Worm (Caenorhabditis elegans) whole organism, L4/young adult: Measurements from ENCODE around the gene dhc-3.

ENCODE experiments used
- W03F9.2 ChIP-seq: fragments of 150-350 bp; optimal IDR thresholded peaks from 2 replicates; lab custom pipeline; 2014; ENCODE audit warnings: missing biosample characterization, missing genetic modification characterization
- dao-5 ChIP-seq: sonication (generic microtip); optimal IDR thresholded peaks from 2 replicates; lab custom pipeline; 2016; ENCODE audit warnings: missing genotype, missing genetic modification characterization, moderate library complexity, missing compliant biosample characterization
- him-1 ChIP-seq: sonication (generic microtip); optimal IDR thresholded peaks from 2 replicates; lab custom pipeline; 2016; ENCODE audit warnings: missing genotype, missing genetic modification reagents, missing genetic modification characterization, missing compliant biosample characterization

The dhc-3 gene

ce11 chrV:13176814-13177213, 38.0 kb downstream of the dhc-3 start:
- TF ChIP-seq W03F9.2 (tag; lab: Kevin White, UChicago) (no peak), him-1 (tag; lab: Kevin White, UChicago) (no peak), dao-5 (no peak)

- TF ChIP-seq dao-5 (no peak), him-1 (tag; lab: Kevin White, UChicago) (no peak), W03F9.2 (tag; lab: Kevin White, UChicago) (no peak)
Measured at ce11 chrV:13179986-13180591, 41.3 kb downstream of the dhc-3 start, which contains the start of gene cni-1. Gene cni-1 (plus strand): TSS chrV:13180330.

ce11 chrV:13181450-13181849, 42.7 kb downstream of the dhc-3 start:
- no peak for TF ChIP-seq dao-5
- TF ChIP-seq W03F9.2 (tag; lab: Kevin White, UChicago) = no peak
- no peak for TF ChIP-seq him-1 (tag; lab: Kevin White, UChicago)

ce11 chrV:13184137-13184536, 45.4 kb downstream of the dhc-3 start, which contains the start of gene T09E8.4:
Gene T09E8.4 (minus strand): TSS chrV:13184237.
- TF ChIP-seq W03F9.2 (tag; lab: Kevin White, UChicago) (no peak), dao-5 (no peak), him-1 (tag; lab: Kevin White, UChicago) (no peak)

ce11 chrV:13185384-13185783, 46.6 kb downstream of the dhc-3 start, which contains the start of gene sri-6:
Gene sri-6 (plus strand): TSS chrV:13185684.
- TF ChIP-seq dao-5 (no peak), W03F9.2 (tag; lab: Kevin White, UChicago) (no peak)

- TF ChIP-seq dao-5 = no peak
- TF ChIP-seq W03F9.2 (tag; lab: Kevin White, UChicago) = no peak
- TF ChIP-seq him-1 (tag; lab: Kevin White, UChicago) = no peak
Measured at ce11 chrV:13193488-13194042, 54.8 kb downstream of the dhc-3 start, which contains the start of gene sun-1. Gene sun-1 (minus strand): TSS chrV:13193538.

- TF ChIP-seq dao-5 = no peak
- TF ChIP-seq W03F9.2 (tag; lab: Kevin White, UChicago) = no peak
- no peak for TF ChIP-seq him-1 (tag; lab: Kevin White, UChicago)
Measured at ce11 chrV:13195548-13195947, 56.8 kb downstream of the dhc-3 start, which contains the start of gene F57B1.1. Gene F57B1.1 (minus strand): TSS chrV:13195648.

- no peak for TF ChIP-seq W03F9.2 (tag; lab: Kevin White, UChicago)
- TF ChIP-seq dao-5 = no peak
- no peak for TF ChIP-seq him-1 (tag; lab: Kevin White, UChicago)
Measured at ce11 chrV:13197823-13198222, 59.0 kb downstream of the dhc-3 start, which contains the start of gene F57B1.9. Gene F57B1.9 (minus strand): TSS chrV:13197923.

ce11 chrV:13200609-13201008, 61.8 kb downstream of the dhc-3 start:
- TF ChIP-seq him-1 (tag; lab: Kevin White, UChicago) = no peak
- TF ChIP-seq W03F9.2 (tag; lab: Kevin White, UChicago) = no peak
- TF ChIP-seq dao-5 = no peak
